Worm (Caenorhabditis elegans) whole organism, L4 larva: Measurements from ENCODE around the gene srx-101.

Experiments used
- F49E8.2 ChIP-seq: sonication (generic microtip); optimal IDR thresholded peaks from 2 replicates; lab custom pipeline; 2016; ENCODE audit warnings: missing compliant biosample characterization, mild to moderate bottlenecking, missing genetic modification characterization, borderline replicate concordance
- ZK337.2 ChIP-seq: fragments of 200-800 bp; sonication (Bioruptor generic); IDR thresholded peaks from 2 replicates; pipeline ENCODE4 v1.3.6; 2022; ENCODE audit warnings: missing genetic modification reagents, missing genetic modification characterization, missing compliant biosample characterization
- ama-1 ChIP-seq: fragments of 150-350 bp; optimal IDR thresholded peaks from 2 replicates; lab custom pipeline; 2014; ENCODE audit warnings: inconsistent platforms, mixed read lengths
- daf-8 ChIP-seq: fragments of 200-800 bp; sonication (Bioruptor generic); IDR thresholded peaks from 2 replicates; pipeline ENCODE4 v1.3.6; 2022; ENCODE audit warnings: missing genetic modification characterization, missing compliant biosample characterization
- egl-27 ChIP-seq: sonication (generic microtip); optimal IDR thresholded peaks from 3 replicates; lab custom pipeline; 2017; ENCODE audit warnings: missing biosample characterization, missing genetic modification reagents, missing genetic modification characterization
- lin-39 ChIP-seq: fragments of 150-350 bp; optimal IDR thresholded peaks from 2 replicates; lab custom pipeline; 2014; ENCODE audit warnings: missing biosample characterization, missing genetic modification reagents, missing genetic modification characterization
- madf-5 ChIP-seq, 2 experiments: fragments of 200-800 bp; sonication (Bioruptor generic); IDR thresholded peaks; 2 replicates each; pipeline ENCODE4 v1.3.6; 2022; ENCODE audit warnings: missing compliant biosample characterization in 2 of 2, missing genetic modification characterization in 2 of 2
- nhr-11 ChIP-seq: fragments of 150-350 bp; optimal IDR thresholded peaks from 2 replicates; lab custom pipeline; 2014; ENCODE audit warnings: missing biosample characterization, missing genetic modification characterization
- snpc-4 ChIP-seq: fragments of 150-350 bp; optimal IDR thresholded peaks from 2 replicates; lab custom pipeline; 2014; ENCODE audit warnings: missing biosample characterization, missing genetic modification characterization
- unc-130 ChIP-seq: sonication (generic microtip); optimal IDR thresholded peaks from 2 replicates; lab custom pipeline; 2016; ENCODE audit warnings: missing genetic modification reagents, missing genetic modification characterization, missing compliant biosample characterization
- unc-62 ChIP-seq, 3 experiments: fragments of 150-350 bp in 1 of 3; sonication (generic microtip); optimal IDR thresholded peaks in 2 of 3; peaks in 1 of 3; 1 replicate in 1 of 3; 2 replicates in 2 of 3; lab custom pipeline; 2014 to 2017; ENCODE audit warnings: missing biosample characterization in 3 of 3, missing genetic modification characterization in 3 of 3, missing genetic modification reagents in 3 of 3, missing genotype in 1 of 3

DNA sequence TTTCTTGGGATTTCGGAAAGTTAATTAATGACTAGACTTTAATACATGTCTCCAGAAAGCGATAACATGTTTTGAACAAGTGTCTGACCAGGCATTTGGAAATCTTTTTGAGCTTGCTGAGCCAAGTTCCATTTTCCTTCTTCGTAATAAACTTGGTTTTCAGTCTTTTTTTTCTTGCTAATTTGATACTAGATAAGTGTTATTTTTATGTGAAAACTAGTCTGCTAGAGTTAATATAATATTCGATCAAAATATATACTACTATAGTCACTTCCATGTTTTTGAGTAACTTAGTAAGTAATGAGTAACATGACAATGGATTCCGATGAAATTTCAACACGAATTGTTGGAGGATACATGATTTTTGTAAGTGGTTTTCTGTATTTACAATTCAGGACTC, 18.7 kb upstream of the srx-101 start, which contains the start of gene srx-110:
- TF ChIP-seq ZK337.2 (GFP tag; lab: Robert Waterston, UW) = no peak
- TF ChIP-seq unc-62 (GFP tag; optimal IDR thresholded peaks at IDR 0.05 in 1 of 2; lab: Kevin White, UChicago) = peak in 1 of 2 experiments; percentile 17
- no peak for TF ChIP-seq unc-62 (tag; optimal IDR thresholded peaks at IDR 0.05; lab: Kevin White, UChicago)
- no peak for TF ChIP-seq snpc-4 (tag; lab: Kevin White, UChicago)
- no peak for TF ChIP-seq lin-39
- TF ChIP-seq unc-130 (GFP tag; lab: Kevin White, UChicago) = no peak
- TF ChIP-seq nhr-11 (tag; lab: Kevin White, UChicago) = no peak
- no peak for TF ChIP-seq F49E8.2 (tag; lab: Kevin White, UChicago)
- TF ChIP-seq madf-5 (GFP tag; IDR thresholded peaks at IDR 0.05; lab: Robert Waterston, UW) = no peak
- no peak for TF ChIP-seq ama-1 (lab: Kevin White, UChicago)
- TF ChIP-seq daf-8 (GFP tag; lab: Robert Waterston, UW) = no peak
- no peak for TF ChIP-seq egl-27 (tag; lab: Kevin White, UChicago)
